Fruit fly (Drosophila melanogaster) Kc167 (cell line): ENCODE results near the gene CG9117.

Experiments
- Myc ChIP-seq: fragments of >200 bp; optimal IDR thresholded peaks from 2 replicates; lab custom pipeline; 2017; ENCODE audit warnings: missing external identifiers
- Sin3A ChIP-seq: fragments of >200 bp; optimal IDR thresholded peaks from 2 replicates; lab custom pipeline; 2018; ENCODE audit warnings: missing external identifiers
- h ChIP-seq: fragments of >200 bp; optimal IDR thresholded peaks from 3 replicates; lab custom pipeline; 2018; ENCODE audit warnings: missing external identifiers
- insv ChIP-seq: fragments of >200 bp; optimal IDR thresholded peaks from 3 replicates; lab custom pipeline; 2018; ENCODE audit warnings: missing external identifiers
- psq ChIP-seq: fragments of >200 bp; optimal IDR thresholded peaks from 2 replicates; lab custom pipeline; 2017; ENCODE audit warnings: missing external identifiers
- ttk ChIP-seq: sonication (Bioruptor generic); optimal IDR thresholded peaks from 2 replicates; lab custom pipeline; 2017; ENCODE audit warnings: missing external identifiers

Gene CG9117

dm6 chr2L:5997609-5998229 lies 40.0 kb downstream of the CG9117 start:
- TF ChIP-seq Sin3A (lab: Kevin White, UChicago) (no peak), psq (no peak), h (lab: Kevin White, UChicago) (no peak), ttk (lab: Kevin White, UChicago) (no peak), Myc (lab: Kevin White, UChicago) (no peak), insv (lab: Kevin White, UChicago) (no peak)

DNA sequence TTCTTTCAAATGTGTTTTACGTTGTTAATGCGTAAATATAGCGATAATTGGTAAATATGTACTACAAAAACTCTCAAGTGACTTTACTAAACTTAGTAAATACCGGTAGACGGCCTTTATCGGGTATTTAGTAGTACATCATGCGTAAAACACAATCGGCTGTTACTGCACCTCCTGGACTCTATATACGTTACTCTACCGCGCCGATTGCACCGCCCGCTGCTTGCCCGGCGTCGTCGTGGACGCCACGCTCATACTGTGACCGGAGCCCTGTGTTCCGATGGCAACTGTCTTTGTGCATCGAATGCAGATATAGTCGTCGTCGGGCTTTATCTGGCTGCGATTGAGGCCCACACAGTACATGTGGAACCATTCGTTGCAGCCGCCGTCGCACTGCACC lies 47.3 kb downstream of the CG9117 start:
- TF ChIP-seq insv (lab: Kevin White, UChicago) (no peak), h (lab: Kevin White, UChicago) (no peak), Myc (lab: Kevin White, UChicago) (no peak), Sin3A (lab: Kevin White, UChicago) (no peak), psq (no peak), ttk (lab: Kevin White, UChicago) (no peak)

DNA sequence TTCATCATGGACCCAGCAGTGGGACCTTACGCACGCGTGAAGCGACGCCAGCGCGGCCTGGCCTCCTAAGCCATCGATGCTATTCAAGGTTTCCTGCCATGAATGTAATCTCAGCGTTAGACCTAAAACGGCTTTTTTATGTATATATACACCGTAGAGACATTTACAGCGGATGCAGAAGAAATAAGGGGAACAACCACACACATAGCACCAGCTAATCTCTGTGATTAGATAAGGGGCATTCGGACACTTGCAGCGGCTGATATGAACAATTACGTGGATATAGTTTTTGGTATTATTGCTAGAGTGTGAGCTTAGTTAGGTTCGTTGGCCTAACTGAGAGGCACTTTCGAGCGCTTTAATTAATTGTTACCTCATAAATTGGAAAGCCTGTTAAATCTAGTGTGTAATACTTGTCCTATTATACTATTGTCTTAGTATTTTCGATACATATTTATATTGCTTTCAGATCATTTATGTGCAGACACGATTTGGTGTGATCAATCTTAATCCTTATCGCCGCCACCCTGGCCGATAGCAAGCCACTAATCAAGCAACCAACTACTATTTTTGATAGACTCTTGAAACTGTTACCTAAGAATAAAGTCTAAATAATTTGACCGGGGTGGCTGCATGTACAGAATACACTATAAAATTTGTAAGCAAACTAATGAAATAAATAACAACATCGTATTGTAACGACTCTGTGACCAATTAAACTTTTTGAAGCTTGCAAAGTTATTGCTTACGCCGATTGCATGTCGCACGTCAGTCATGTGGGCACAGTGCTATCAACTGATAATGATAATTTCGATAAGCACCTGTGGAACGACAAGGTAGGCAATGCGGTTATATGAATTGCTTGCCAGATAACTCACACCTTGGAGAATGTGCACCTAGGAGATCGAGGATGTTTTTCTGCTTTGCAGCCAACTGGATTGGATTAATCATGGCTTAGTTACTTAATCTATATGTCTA lies 49.3 kb downstream of the CG9117 start:
- TF ChIP-seq Myc (lab: Kevin White, UChicago) (no peak), Sin3A (lab: Kevin White, UChicago) (no peak)
